Fruit fly (Drosophila melanogaster) whole organism, embryonic: ENCODE results near the gene CG5850.

Experiments used
- Atf6 ChIP-seq: fragments of 200-800 bp; sonication (Bioruptor generic); IDR thresholded peaks from 2 replicates; pipeline ENCODE4 v1.3.6; 2022; ENCODE audit warnings: missing biosample characterization, missing genetic modification characterization
- C15 ChIP-seq: fragments of 200-800 bp; sonication (Bioruptor generic); IDR thresholded peaks from 3 replicates; pipeline ENCODE4 v1.3.6; 2022; ENCODE audit warnings: missing biosample characterization, missing genetic modification characterization
- CG10321 ChIP-seq: fragments of 200-800 bp; sonication (Bioruptor generic); IDR thresholded peaks from 2 replicates; pipeline ENCODE4 v1.3.6; 2022; ENCODE audit warnings: missing biosample characterization, missing genetic modification characterization
- CG11723 ChIP-seq: fragments of 200-800 bp; sonication (Bioruptor generic); optimal IDR thresholded peaks from 2 replicates; lab custom pipeline; 2017; ENCODE audit warnings: missing biosample characterization, mild to moderate bottlenecking, missing genetic modification characterization
- CG12104 ChIP-seq: fragments of 200-800 bp; sonication (Bioruptor generic); optimal IDR thresholded peaks from 3 replicates; lab custom pipeline; 2016; ENCODE audit warnings: missing biosample characterization, missing genetic modification characterization
- CG16813 ChIP-seq: fragments of 200-800 bp; sonication (Bioruptor generic); IDR thresholded peaks from 3 replicates; pipeline ENCODE4 v1.3.6; 2022; ENCODE audit warnings: missing biosample characterization, missing genetic modification characterization; ENCODE audit not compliant: partially characterized antibody
- CG17612 ChIP-seq: fragments of 200-800 bp; sonication (Bioruptor generic); IDR thresholded peaks from 2 replicates; pipeline ENCODE4 v1.3.6; 2022; ENCODE audit warnings: missing biosample characterization, missing genetic modification characterization
- CG18599 ChIP-seq: fragments of 200-800 bp; sonication (Bioruptor generic); optimal IDR thresholded peaks from 3 replicates; lab custom pipeline; 2017; ENCODE audit warnings: missing biosample characterization, missing genetic modification characterization, mild to moderate bottlenecking, moderate library complexity, missing genetic modification reagents
- CG2199 ChIP-seq: fragments of 200-800 bp; sonication (Bioruptor generic); IDR thresholded peaks from 3 replicates; pipeline ENCODE4 v1.3.6; 2022; ENCODE audit warnings: missing biosample characterization, missing genetic modification characterization
- CG31365 ChIP-seq: fragments of 200-800 bp; sonication (Bioruptor generic); optimal IDR thresholded peaks from 2 replicates; lab custom pipeline; 2018; ENCODE audit warnings: missing biosample characterization, mild to moderate bottlenecking, missing genetic modification characterization
- CG32532 ChIP-seq: fragments of 200-800 bp; sonication (Bioruptor generic); IDR thresholded peaks from 2 replicates; pipeline ENCODE4 v1.3.6; 2022; ENCODE audit warnings: missing biosample characterization, missing genetic modification characterization
- CG33213 ChIP-seq: fragments of 200-800 bp; sonication (Bioruptor generic); optimal IDR thresholded peaks from 3 replicates; lab custom pipeline; 2016; ENCODE audit warnings: missing biosample characterization, missing genetic modification characterization
- CG34376 ChIP-seq: fragments of 200-800 bp; sonication (Bioruptor generic); optimal IDR thresholded peaks from 2 replicates; lab custom pipeline; 2018; ENCODE audit warnings: missing biosample characterization, mild to moderate bottlenecking, missing genetic modification characterization
- CG4360 ChIP-seq: fragments of 200-800 bp; sonication (Bioruptor generic); IDR thresholded peaks from 2 replicates; pipeline ENCODE4 v1.3.6; 2022; ENCODE audit warnings: missing biosample characterization, missing genetic modification characterization
- CG6254 ChIP-seq: fragments of 200-800 bp; sonication (Bioruptor generic); optimal IDR thresholded peaks from 3 replicates; lab custom pipeline; 2017; ENCODE audit warnings: mild to moderate bottlenecking, missing biosample characterization, missing genetic modification reagents, missing genetic modification characterization
- Camta ChIP-seq: fragments of 200-800 bp; sonication (Bioruptor generic); optimal IDR thresholded peaks from 2 replicates; lab custom pipeline; 2016; ENCODE audit warnings: missing biosample characterization, missing genetic modification characterization
- CrebB ChIP-seq: fragments of 200-800 bp; sonication (Bioruptor generic); optimal IDR thresholded peaks from 3 replicates; lab custom pipeline; 2018; ENCODE audit warnings: missing biosample characterization, mild to moderate bottlenecking, missing genetic modification characterization
- Dip3 ChIP-seq: fragments of 200-800 bp; sonication (Bioruptor generic); optimal IDR thresholded peaks from 3 replicates; lab custom pipeline; 2016; ENCODE audit warnings: missing biosample characterization, missing genetic modification characterization
- E2f2 ChIP-seq: fragments of 200-800 bp; sonication (Bioruptor generic); IDR thresholded peaks from 2 replicates; pipeline ENCODE4 v1.3.6; 2022; ENCODE audit warnings: missing biosample characterization, missing genetic modification characterization
- H2.0 ChIP-seq: fragments of 200-800 bp; sonication (Bioruptor generic); IDR thresholded peaks from 2 replicates; pipeline ENCODE4 v1.3.6; 2022; ENCODE audit warnings: missing biosample characterization, missing genetic modification characterization
- Lpt ChIP-seq: fragments of >200 bp; optimal IDR thresholded peaks from 2 replicates; lab custom pipeline; 2018; ENCODE audit warnings: missing biosample characterization, missing genetic modification characterization
- Mad ChIP-seq: fragments of 200-800 bp; sonication (Bioruptor generic); optimal IDR thresholded peaks from 2 replicates; lab custom pipeline; 2016; ENCODE audit warnings: missing biosample characterization, missing genetic modification characterization
- NfI ChIP-seq: fragments of 200-800 bp; sonication (Bioruptor generic); optimal IDR thresholded peaks from 3 replicates; lab custom pipeline; 2018; ENCODE audit warnings: missing biosample characterization, mild to moderate bottlenecking, missing genetic modification characterization, moderate library complexity
- Sox102F ChIP-seq: fragments of 200-800 bp; sonication (Bioruptor generic); optimal IDR thresholded peaks from 2 replicates; lab custom pipeline; 2018; ENCODE audit warnings: missing biosample characterization, mild to moderate bottlenecking, missing genetic modification characterization, moderate library complexity
- Xrp1 ChIP-seq: fragments of 200-800 bp; sonication (Bioruptor generic); IDR thresholded peaks from 2 replicates; pipeline ENCODE4 v1.3.6; 2022; ENCODE audit warnings: missing biosample characterization, missing genetic modification characterization
- ara ChIP-seq: fragments of 200-800 bp; sonication (Bioruptor generic); IDR thresholded peaks from 2 replicates; pipeline ENCODE4 v1.3.6; 2022; ENCODE audit warnings: missing biosample characterization, missing genetic modification characterization
- bab2 ChIP-seq: fragments of 200-800 bp; sonication (Bioruptor generic); optimal IDR thresholded peaks from 2 replicates; lab custom pipeline; 2016; ENCODE audit warnings: missing biosample characterization, missing genetic modification characterization
- ci ChIP-seq: fragments of 200-800 bp; sonication (Bioruptor generic); IDR thresholded peaks from 3 replicates; pipeline ENCODE4 v1.3.6; 2022; ENCODE audit warnings: missing biosample characterization, missing genetic modification characterization
- crc ChIP-seq: fragments of 200-800 bp; sonication (Bioruptor generic); optimal IDR thresholded peaks from 2 replicates; lab custom pipeline; 2016; ENCODE audit warnings: missing biosample characterization, missing genetic modification characterization
- ems ChIP-seq: fragments of 200-800 bp; sonication (Bioruptor generic); optimal IDR thresholded peaks from 3 replicates; lab custom pipeline; 2016; ENCODE audit warnings: missing biosample characterization, missing genetic modification characterization
- ftz-f1 ChIP-seq: fragments of 200-800 bp; sonication (Bioruptor generic); optimal IDR thresholded peaks from 2 replicates; lab custom pipeline; 2016; ENCODE audit warnings: missing biosample characterization, missing genetic modification characterization
- grau ChIP-seq: fragments of 200-800 bp; optimal IDR thresholded peaks from 3 replicates; lab custom pipeline; 2019; ENCODE audit warnings: missing biosample characterization, mild to moderate bottlenecking, missing genetic modification characterization, moderate library complexity
- insv ChIP-seq, 2 experiments: fragments of 200-800 bp; sonication (Bioruptor generic); optimal IDR thresholded peaks; 3 replicates each; lab custom pipeline; 2016 to 2018; ENCODE audit warnings: missing biosample characterization in 2 of 2, missing genetic modification characterization in 2 of 2
- inv ChIP-seq: fragments of 200-800 bp; sonication (Bioruptor generic); IDR thresholded peaks from 2 replicates; pipeline ENCODE4 v1.3.6; 2022; ENCODE audit warnings: missing biosample characterization, missing genetic modification characterization; ENCODE audit not compliant: partially characterized antibody
- kah ChIP-seq: fragments of 200-800 bp; sonication (Bioruptor generic); optimal IDR thresholded peaks from 2 replicates; lab custom pipeline; 2018; ENCODE audit warnings: missing biosample characterization, mild to moderate bottlenecking, missing genetic modification characterization
- ken ChIP-seq: fragments of 200-800 bp; sonication (Bioruptor generic); IDR thresholded peaks from 3 replicates; pipeline ENCODE4 v1.3.6; 2022; ENCODE audit warnings: missing biosample characterization, missing genetic modification characterization
- lilli ChIP-seq: fragments of 200-800 bp; sonication (Bioruptor generic); optimal IDR thresholded peaks from 3 replicates; lab custom pipeline; 2016; ENCODE audit warnings: missing biosample characterization, missing genetic modification characterization
- lmd ChIP-seq: fragments of 200-800 bp; sonication (Bioruptor generic); IDR thresholded peaks from 2 replicates; pipeline ENCODE4 v1.3.6; 2022; ENCODE audit warnings: missing biosample characterization, missing genetic modification characterization
- lov ChIP-seq, 2 experiments: fragments of 200-800 bp in 1 of 2; fragments of >200 bp in 1 of 2; sonication (Bioruptor generic) in 1 of 2; IDR thresholded peaks in 1 of 2; optimal IDR thresholded peaks in 1 of 2; 2 replicates in 1 of 2; 3 replicates in 1 of 2; pipeline versions ENCODE4 v1.3.6 to Lab custom; 2017 to 2022; ENCODE audit warnings: missing biosample characterization in 1 of 2, missing genetic modification characterization in 1 of 2
- prd ChIP-seq, 3 experiments: fragments of >200 bp in 2 of 3; fragments of 200-800 bp in 1 of 3; sonication (Bioruptor generic) in 1 of 3; optimal IDR thresholded peaks in 2 of 3; IDR thresholded peaks in 1 of 3; 2 replicates in 2 of 3; 3 replicates in 1 of 3; pipeline versions ENCODE4 v1.3.6 to Lab custom; 2017 to 2022; ENCODE audit warnings: missing biosample characterization in 1 of 3, missing genetic modification characterization in 1 of 3
- salm ChIP-seq: fragments of 200-800 bp; sonication (Bioruptor generic); optimal IDR thresholded peaks from 2 replicates; lab custom pipeline; 2018; ENCODE audit warnings: missing biosample characterization, mild to moderate bottlenecking, missing genetic modification characterization
- sim ChIP-seq: fragments of 200-800 bp; sonication (Bioruptor generic); IDR thresholded peaks from 2 replicates; pipeline ENCODE4 v1.3.6; 2022; ENCODE audit warnings: missing biosample characterization, missing genetic modification characterization
- slbo ChIP-seq: fragments of 200-800 bp; sonication (Bioruptor generic); IDR thresholded peaks from 2 replicates; pipeline ENCODE4 v1.3.6; 2022; ENCODE audit warnings: missing biosample characterization, missing genetic modification characterization
- so ChIP-seq: fragments of 200-800 bp; sonication (Bioruptor generic); IDR thresholded peaks from 3 replicates; pipeline ENCODE4 v1.3.6; 2022; ENCODE audit warnings: missing biosample characterization, missing genetic modification characterization
- ssp ChIP-seq: fragments of 200-800 bp; sonication (Bioruptor generic); IDR thresholded peaks from 2 replicates; pipeline ENCODE4 v1.3.6; 2022; ENCODE audit warnings: missing biosample characterization, missing genetic modification characterization
- tgo ChIP-seq: fragments of 200-800 bp; sonication (Bioruptor generic); IDR thresholded peaks from 3 replicates; pipeline ENCODE4 v1.3.6; 2022; ENCODE audit warnings: missing biosample characterization, missing genetic modification characterization
- trem ChIP-seq: fragments of 200-800 bp; optimal IDR thresholded peaks from 3 replicates; lab custom pipeline; 2019; ENCODE audit warnings: missing biosample characterization, mild to moderate bottlenecking, missing genetic modification characterization, moderate library complexity
- usp ChIP-seq: fragments of >200 bp; optimal IDR thresholded peaks from 2 replicates; lab custom pipeline; 2017; ENCODE audit warnings: missing biosample characterization, missing genetic modification characterization
- z ChIP-seq: fragments of 200-800 bp; sonication (Bioruptor generic); IDR thresholded peaks from 3 replicates; pipeline ENCODE4 v1.3.6; 2022; ENCODE audit warnings: missing biosample characterization, missing genetic modification characterization
- zen ChIP-seq: fragments of 200-800 bp; sonication (Bioruptor generic); optimal IDR thresholded peaks from 3 replicates; lab custom pipeline; 2018; ENCODE audit warnings: missing biosample characterization, mild to moderate bottlenecking, missing genetic modification characterization, moderate library complexity
- zf30C ChIP-seq: fragments of 200-800 bp; sonication (Bioruptor generic); optimal IDR thresholded peaks from 3 replicates; lab custom pipeline; 2018; ENCODE audit warnings: missing biosample characterization, mild to moderate bottlenecking, missing genetic modification characterization

The CG5850 gene

dm6 chr2L:9921401-9921800 is 42.3 kb downstream of the CG5850 start, which contains the start of gene CG4592 (continued):
- TF ChIP-seq CG4360 (GFP tag; lab: Robert Waterston, UW) = no peak
- peak; percentile 22 for TF ChIP-seq bab2
- peak; percentile 12 for TF ChIP-seq CG33213 (GFP tag; lab: Kevin White, UChicago)
- peak; percentile 5 for TF ChIP-seq CG6254 (GFP tag; lab: Kevin White, UChicago)
- TF ChIP-seq zf30C (GFP tag; lab: Kevin White, UChicago) = no peak
- peak; percentile 69 for TF ChIP-seq lilli
- TF ChIP-seq Dip3 (GFP tag; lab: Kevin White, UChicago) = peak; percentile 18
- TF ChIP-seq Sox102F (GFP tag; lab: Kevin White, UChicago) = peak; percentile 61
- no peak for TF ChIP-seq crc (GFP tag; lab: Kevin White, UChicago)
- peak; percentile 32; the same call in 1 of the 2 replicates for TF ChIP-seq CG10321 (GFP tag; lab: Robert Waterston, UW)
- peak; percentile 65 for TF ChIP-seq NfI (GFP tag; lab: Kevin White, UChicago)
- TF ChIP-seq ems (GFP tag; lab: Kevin White, UChicago) = peak; percentile 18
- peak; percentile 4 for TF ChIP-seq CG12104 (GFP tag; lab: Kevin White, UChicago)
- TF ChIP-seq lmd = peak; percentile 57; the same call in 1 of the 2 replicates
- peak; percentile 64 for TF ChIP-seq CG34376
- TF ChIP-seq ssp (GFP tag; lab: Robert Waterston, UW) = peak; percentile 14; the same call in 1 of the 2 replicates
- 0 out of 3 replicates have a peak, but pooled peaks have one; percentile 21 for TF ChIP-seq so (GFP tag; lab: Robert Waterston, UW)
- peak; percentile 63 for TF ChIP-seq tgo (GFP tag; lab: Robert Waterston, UW)
- TF ChIP-seq trem (tag; lab: Kevin White, UChicago) = peak; percentile 37
- no peak for TF ChIP-seq salm (tag; lab: Kevin White, UChicago)
- TF ChIP-seq CG32532 = peak; percentile 66
- TF ChIP-seq ken (GFP tag; lab: Robert Waterston, UW) = peak; percentile 76; the same call in 2 of the 3 replicates
- TF ChIP-seq C15 = no peak
- TF ChIP-seq CG2199 = no peak
- TF ChIP-seq insv (GFP tag; optimal IDR thresholded peaks at IDR 0.05; lab: Kevin White, UChicago) = no peak
- peak; percentile 69 for TF ChIP-seq Xrp1
- no peak for TF ChIP-seq z (GFP tag; lab: Robert Waterston, UW)
- no peak for TF ChIP-seq inv (GFP tag; lab: Robert Waterston, UW)
- TF ChIP-seq Atf6 (GFP tag; lab: Robert Waterston, UW) = peak; percentile 72
- TF ChIP-seq E2f2 (GFP tag; lab: Robert Waterston, UW) = peak; percentile 60
- TF ChIP-seq CG11723 = no peak
- TF ChIP-seq kah (GFP tag; lab: Kevin White, UChicago) = peak; percentile 46
- peak; percentile 47 for TF ChIP-seq CrebB
- TF ChIP-seq ci = peak; percentile 90
- TF ChIP-seq grau (tag; lab: Kevin White, UChicago) = no peak
- no peak for TF ChIP-seq sim (GFP tag; lab: Robert Waterston, UW)
- TF ChIP-seq zen (tag; lab: Kevin White, UChicago) = peak; percentile 48
- TF ChIP-seq CG31365 = peak; percentile 11
- TF ChIP-seq CG18599 = peak; percentile 58
- peak; percentile 66 for TF ChIP-seq H2.0 (GFP tag; lab: Robert Waterston, UW)
- no peak for TF ChIP-seq CG17612 (GFP tag; lab: Robert Waterston, UW)
- TF ChIP-seq prd (optimal IDR thresholded peaks at IDR 0.05; lab: Kevin White, UChicago) = no peak
- TF ChIP-seq prd (GFP tag; IDR thresholded peaks at IDR 0.05; lab: Robert Waterston, UW) = peak; percentile 53; the same call in 2 of the 3 replicates
- peak; percentile 23 for TF ChIP-seq ftz-f1 (GFP tag; lab: Kevin White, UChicago)
- TF ChIP-seq CG16813 (GFP tag; lab: Robert Waterston, UW) = no peak
- TF ChIP-seq Lpt (GFP tag; lab: Kevin White, UChicago) = no peak
- TF ChIP-seq Mad = peak; percentile 55
- TF ChIP-seq usp (GFP tag; lab: Kevin White, UChicago) = no peak
- TF ChIP-seq lov (optimal IDR thresholded peaks at IDR 0.05; lab: Kevin White, UChicago) = no peak
- TF ChIP-seq lov (GFP tag; IDR thresholded peaks at IDR 0.05; lab: Robert Waterston, UW) = 0 out of 3 replicates have a peak, but pooled peaks have one; percentile 27
- peak; percentile 53; the same call in 1 of the 2 replicates for TF ChIP-seq ara
- peak; percentile 62 for TF ChIP-seq slbo (GFP tag; lab: Robert Waterston, UW)
- TF ChIP-seq Camta (GFP tag; lab: Kevin White, UChicago) = peak; percentile 37
